Fruit fly (Drosophila melanogaster) whole organism, embryonic: ENCODE measurements around the gene CG4461.

Source experiments
- Ada2b ChIP-seq: fragments of 200-800 bp; sonication (Bioruptor generic); IDR thresholded peaks from 2 replicates; pipeline ENCODE4 v1.3.6; 2022; ENCODE audit warnings: missing biosample characterization, missing genetic modification characterization
- B-H1 ChIP-seq: fragments of 200-800 bp; sonication (Bioruptor generic); IDR thresholded peaks from 3 replicates; pipeline ENCODE4 v1.3.6; 2022; ENCODE audit warnings: missing biosample characterization, missing genetic modification characterization
- BtbVII ChIP-seq: fragments of 200-800 bp; sonication (Bioruptor generic); optimal IDR thresholded peaks from 3 replicates; lab custom pipeline; 2017; ENCODE audit warnings: missing biosample characterization, mild to moderate bottlenecking, missing genetic modification characterization
- CG1024 ChIP-seq: fragments of 200-800 bp; sonication (Bioruptor generic); IDR thresholded peaks from 2 replicates; pipeline ENCODE4 v1.3.6; 2022; ENCODE audit warnings: missing biosample characterization, missing genetic modification characterization
- CG12104 ChIP-seq: fragments of 200-800 bp; sonication (Bioruptor generic); optimal IDR thresholded peaks from 3 replicates; lab custom pipeline; 2016; ENCODE audit warnings: missing biosample characterization, missing genetic modification characterization
- CG12942 ChIP-seq: fragments of 200-800 bp; sonication (Bioruptor generic); optimal IDR thresholded peaks from 3 replicates; lab custom pipeline; 2016; ENCODE audit warnings: missing biosample characterization, missing genetic modification characterization
- CG13424 ChIP-seq: fragments of 200-800 bp; sonication (Bioruptor generic); optimal IDR thresholded peaks from 2 replicates; lab custom pipeline; 2019; ENCODE audit warnings: missing biosample characterization, mild to moderate bottlenecking, missing genetic modification characterization, moderate library complexity
- CG15073 ChIP-seq: fragments of 200-800 bp; sonication (Bioruptor generic); optimal IDR thresholded peaks from 2 replicates; lab custom pipeline; 2016; ENCODE audit warnings: missing biosample characterization, missing genetic modification characterization
- CG16813 ChIP-seq: fragments of 200-800 bp; sonication (Bioruptor generic); IDR thresholded peaks from 3 replicates; pipeline ENCODE4 v1.3.6; 2022; ENCODE audit warnings: missing biosample characterization, missing genetic modification characterization; ENCODE audit not compliant: partially characterized antibody
- CG17568 ChIP-seq: fragments of 200-800 bp; sonication (Bioruptor generic); optimal IDR thresholded peaks from 2 replicates; lab custom pipeline; 2018; ENCODE audit warnings: missing biosample characterization, mild to moderate bottlenecking, missing genetic modification characterization, moderate library complexity
- CG17912 ChIP-seq: fragments of 200-800 bp; sonication (Bioruptor generic); optimal IDR thresholded peaks from 2 replicates; lab custom pipeline; 2018; ENCODE audit warnings: missing biosample characterization, mild to moderate bottlenecking, missing genetic modification characterization
- CG18011 ChIP-seq: fragments of 200-800 bp; sonication (Bioruptor generic); optimal IDR thresholded peaks from 2 replicates; lab custom pipeline; 2017; ENCODE audit warnings: missing biosample characterization, missing genetic modification characterization, mild to moderate bottlenecking, moderate library complexity, missing genotype
- CG31441 ChIP-seq: fragments of 200-800 bp; sonication (Bioruptor generic); IDR thresholded peaks from 2 replicates; pipeline ENCODE4 v1.3.6; 2022; ENCODE audit warnings: missing biosample characterization, missing genetic modification characterization
- CG32532 ChIP-seq: fragments of 200-800 bp; sonication (Bioruptor generic); IDR thresholded peaks from 2 replicates; pipeline ENCODE4 v1.3.6; 2022; ENCODE audit warnings: missing biosample characterization, missing genetic modification characterization
- CG3281 ChIP-seq: fragments of 200-800 bp; sonication (Bioruptor generic); optimal IDR thresholded peaks from 3 replicates; lab custom pipeline; 2017; ENCODE audit warnings: missing biosample characterization, mild to moderate bottlenecking, missing genetic modification characterization
- CG33557 ChIP-seq: fragments of 200-800 bp; sonication (Bioruptor generic); optimal IDR thresholded peaks from 2 replicates; lab custom pipeline; 2019; ENCODE audit warnings: missing biosample characterization, mild to moderate bottlenecking, missing genetic modification characterization, moderate library complexity
- CG6254 ChIP-seq: fragments of 200-800 bp; sonication (Bioruptor generic); optimal IDR thresholded peaks from 3 replicates; lab custom pipeline; 2017; ENCODE audit warnings: mild to moderate bottlenecking, missing biosample characterization, missing genetic modification reagents, missing genetic modification characterization
- CG6791 ChIP-seq: fragments of 200-800 bp; sonication (Bioruptor generic); IDR thresholded peaks from 3 replicates; pipeline ENCODE4 v1.3.6; 2022; ENCODE audit warnings: missing biosample characterization, missing genetic modification characterization; ENCODE audit not compliant: partially characterized antibody
- CG7556 ChIP-seq: fragments of 200-800 bp; sonication (Bioruptor generic); optimal IDR thresholded peaks from 2 replicates; lab custom pipeline; 2017; ENCODE audit warnings: missing biosample characterization, mild to moderate bottlenecking, missing genetic modification characterization
- CG8359 ChIP-seq: fragments of 200-800 bp; sonication (Bioruptor generic); optimal IDR thresholded peaks from 2 replicates; lab custom pipeline; 2017; ENCODE audit warnings: missing biosample characterization, mild to moderate bottlenecking, missing genetic modification characterization, borderline replicate concordance
- CTCF ChIP-seq: fragments of 200-800 bp; sonication (Bioruptor generic); optimal IDR thresholded peaks from 2 replicates; lab custom pipeline; 2017; ENCODE audit warnings: missing biosample characterization, mild to moderate bottlenecking, missing genetic modification characterization, moderate library complexity
- Dek ChIP-seq: fragments of 200-800 bp; sonication (Bioruptor generic); optimal IDR thresholded peaks from 3 replicates; lab custom pipeline; 2019; ENCODE audit warnings: missing biosample characterization, mild to moderate bottlenecking, missing genetic modification characterization, moderate library complexity
- Dip2 ChIP-seq: fragments of 200-800 bp; sonication (Bioruptor generic); IDR thresholded peaks from 2 replicates; pipeline ENCODE4 v1.3.6; 2022; ENCODE audit warnings: missing biosample characterization, missing genetic modification characterization
- Dp ChIP-seq: fragments of 200-800 bp; sonication (Bioruptor generic); optimal IDR thresholded peaks from 2 replicates; lab custom pipeline; 2018; ENCODE audit warnings: missing biosample characterization, mild to moderate bottlenecking, missing genetic modification characterization, moderate library complexity
- ERR ChIP-seq: fragments of 200-800 bp; sonication (Bioruptor generic); optimal IDR thresholded peaks from 2 replicates; lab custom pipeline; 2016; ENCODE audit warnings: missing biosample characterization, missing genetic modification characterization
- Lhr ChIP-seq: fragments of 200-800 bp; sonication (Bioruptor generic); optimal IDR thresholded peaks from 3 replicates; lab custom pipeline; 2017; ENCODE audit warnings: mild to moderate bottlenecking, missing biosample characterization, missing genetic modification reagents, missing genetic modification characterization
- Lpt ChIP-seq: fragments of >200 bp; optimal IDR thresholded peaks from 2 replicates; lab custom pipeline; 2018; ENCODE audit warnings: missing biosample characterization, missing genetic modification characterization
- NK7.1 ChIP-seq: fragments of 200-800 bp; sonication (Bioruptor generic); optimal IDR thresholded peaks from 3 replicates; lab custom pipeline; 2016; ENCODE audit warnings: missing biosample characterization, missing genetic modification characterization
- Sin3A ChIP-seq: fragments of >200 bp; optimal IDR thresholded peaks from 2 replicates; lab custom pipeline; 2018
- Sox100B ChIP-seq: fragments of 200-800 bp; sonication (Bioruptor generic); optimal IDR thresholded peaks from 3 replicates; lab custom pipeline; 2018; ENCODE audit warnings: missing biosample characterization, mild to moderate bottlenecking, missing genetic modification characterization
- Spps ChIP-seq: fragments of 200-800 bp; sonication (Bioruptor generic); optimal IDR thresholded peaks from 2 replicates; lab custom pipeline; 2018; ENCODE audit warnings: missing biosample characterization, mild to moderate bottlenecking, missing genetic modification characterization
- TFAM ChIP-seq: fragments of 200-800 bp; sonication (Bioruptor generic); optimal IDR thresholded peaks from 2 replicates; lab custom pipeline; 2017; ENCODE audit warnings: missing biosample characterization, missing genetic modification characterization, inconsistent platforms
- ato ChIP-seq: fragments of 200-800 bp; sonication (Bioruptor generic); IDR thresholded peaks from 2 replicates; pipeline ENCODE4 v1.3.6; 2022; ENCODE audit warnings: missing biosample characterization, missing genetic modification characterization; ENCODE audit not compliant: partially characterized antibody
- caup ChIP-seq: fragments of 200-800 bp; sonication (Bioruptor generic); optimal IDR thresholded peaks from 3 replicates; lab custom pipeline; 2017; ENCODE audit warnings: missing biosample characterization, mild to moderate bottlenecking, missing genetic modification characterization, moderate library complexity; ENCODE audit not compliant: severe bottlenecking
- chn ChIP-seq: fragments of 200-800 bp; sonication (Bioruptor generic); optimal IDR thresholded peaks from 2 replicates; lab custom pipeline; 2016; ENCODE audit warnings: missing biosample characterization, missing genetic modification characterization
- dimm ChIP-seq: fragments of 200-800 bp; sonication (Bioruptor generic); IDR thresholded peaks from 2 replicates; pipeline ENCODE4 v1.3.6; 2022; ENCODE audit warnings: missing biosample characterization, missing genetic modification characterization
- dmrt99B ChIP-seq: fragments of 200-800 bp; sonication (Bioruptor generic); optimal IDR thresholded peaks from 2 replicates; lab custom pipeline; 2018; ENCODE audit warnings: missing biosample characterization, mild to moderate bottlenecking, missing genetic modification characterization, moderate library complexity
- fd3F ChIP-seq: fragments of 200-800 bp; sonication (Bioruptor generic); optimal IDR thresholded peaks from 2 replicates; lab custom pipeline; 2018; ENCODE audit warnings: missing biosample characterization, mild to moderate bottlenecking, missing genetic modification characterization, moderate library complexity
- fru ChIP-seq: fragments of >200 bp; optimal IDR thresholded peaks from 2 replicates; lab custom pipeline; 2017
- gcm2 ChIP-seq: fragments of 200-800 bp; sonication (Bioruptor generic); optimal IDR thresholded peaks from 2 replicates; lab custom pipeline; 2016; ENCODE audit warnings: missing biosample characterization, missing genetic modification characterization
- grau ChIP-seq: fragments of 200-800 bp; optimal IDR thresholded peaks from 3 replicates; lab custom pipeline; 2019; ENCODE audit warnings: missing biosample characterization, mild to moderate bottlenecking, missing genetic modification characterization, moderate library complexity
- mld ChIP-seq: fragments of 200-800 bp; sonication (Bioruptor generic); IDR thresholded peaks from 3 replicates; pipeline ENCODE4 v1.3.6; 2022; ENCODE audit warnings: missing biosample characterization, missing genetic modification characterization; ENCODE audit not compliant: partially characterized antibody
- pho ChIP-seq: fragments of 200-800 bp; sonication (Bioruptor generic); optimal IDR thresholded peaks from 2 replicates; lab custom pipeline; 2016; ENCODE audit warnings: missing biosample characterization, missing genetic modification characterization
- pros ChIP-seq: fragments of 200-800 bp; sonication (Bioruptor generic); optimal IDR thresholded peaks from 3 replicates; lab custom pipeline; 2019; ENCODE audit warnings: missing biosample characterization, mild to moderate bottlenecking, missing genetic modification characterization, moderate library complexity
- repo ChIP-seq: fragments of 200-800 bp; sonication (Bioruptor generic); optimal IDR thresholded peaks from 2 replicates; lab custom pipeline; 2016; ENCODE audit warnings: missing biosample characterization, missing genetic modification characterization
- run ChIP-seq: fragments of 200-800 bp; sonication (Bioruptor generic); optimal IDR thresholded peaks from 3 replicates; lab custom pipeline; 2018; ENCODE audit warnings: missing biosample characterization, mild to moderate bottlenecking, missing genetic modification characterization
- seq ChIP-seq: fragments of 200-800 bp; sonication (Bioruptor generic); IDR thresholded peaks from 2 replicates; pipeline ENCODE4 v1.3.6; 2022; ENCODE audit warnings: missing biosample characterization, missing genetic modification characterization
- tgo ChIP-seq: fragments of 200-800 bp; sonication (Bioruptor generic); IDR thresholded peaks from 3 replicates; pipeline ENCODE4 v1.3.6; 2022; ENCODE audit warnings: missing biosample characterization, missing genetic modification characterization
- trem ChIP-seq: fragments of 200-800 bp; optimal IDR thresholded peaks from 3 replicates; lab custom pipeline; 2019; ENCODE audit warnings: missing biosample characterization, mild to moderate bottlenecking, missing genetic modification characterization, moderate library complexity
- twi ChIP-seq: fragments of 200-800 bp; optimal IDR thresholded peaks from 2 replicates; lab custom pipeline; 2019; ENCODE audit warnings: missing biosample characterization, mild to moderate bottlenecking, missing genetic modification characterization, moderate library complexity
- unc-4 ChIP-seq: fragments of 200-800 bp; sonication (Bioruptor generic); IDR thresholded peaks from 2 replicates; pipeline ENCODE4 v1.3.6; 2022; ENCODE audit warnings: missing biosample characterization, missing genetic modification characterization; ENCODE audit not compliant: partially characterized antibody

Gene CG4461

DNA sequence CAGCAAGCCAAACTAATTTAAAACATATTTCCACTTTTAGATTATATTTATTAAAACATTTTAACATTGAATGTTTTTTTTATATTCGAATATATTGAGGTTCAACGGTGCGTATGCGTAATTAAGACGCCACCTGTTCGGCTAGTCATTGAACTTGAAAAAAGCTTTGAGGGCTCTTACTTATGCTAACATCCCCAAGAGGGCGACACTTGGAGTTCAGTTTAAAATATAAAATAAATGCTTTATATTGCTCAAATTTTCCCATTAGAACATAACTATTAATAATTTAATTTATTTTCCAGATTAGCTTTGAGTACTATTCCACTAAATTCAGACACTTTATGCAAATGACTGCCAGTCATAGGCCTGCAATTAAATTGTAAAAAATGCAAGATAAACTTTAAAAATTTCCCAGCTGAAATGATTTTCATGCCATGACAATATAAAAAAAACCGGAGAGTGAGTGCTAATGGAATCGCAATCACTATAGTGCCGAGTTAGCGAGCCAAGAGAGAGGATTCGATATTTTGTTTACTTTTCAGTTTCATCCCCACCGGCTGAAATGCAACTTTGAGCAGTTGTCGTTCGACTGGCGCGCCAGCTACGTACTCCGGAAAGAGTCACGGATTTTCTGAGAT is 41.4 kb upstream of the CG4461 start, which contains the start of gene PGRP-LA (continued):
- TF ChIP-seq CG31441 (GFP tag; lab: Robert Waterston, UW) (no peak), pros (GFP tag; lab: Kevin White, UChicago) (no peak), CG33557 (GFP tag; lab: Kevin White, UChicago) (no peak), dmrt99B (peak; percentile 25), Dip2 (no peak), Dek (tag; lab: Kevin White, UChicago) (no peak), CG18011 (no peak), Lpt (GFP tag; lab: Kevin White, UChicago) (no peak), CG3281 (GFP tag; lab: Kevin White, UChicago) (peak; percentile 36), Sox100B (GFP tag; lab: Kevin White, UChicago) (peak; percentile 20), CG17568 (GFP tag; lab: Kevin White, UChicago) (no peak), CG32532 (GFP tag; lab: Robert Waterston, UW) (peak; percentile 81), CG8359 (GFP tag; lab: Kevin White, UChicago) (no peak), fd3F (GFP tag; lab: Kevin White, UChicago) (peak; percentile 25), ato (no peak), Dp (GFP tag; lab: Kevin White, UChicago) (peak; percentile 9), CG1024 (GFP tag; lab: Robert Waterston, UW) (0 out of 2 replicates have a peak, but pooled peaks have one; percentile 22), CG12942 (GFP tag; lab: Kevin White, UChicago) (no peak), grau (tag; lab: Kevin White, UChicago) (peak; percentile 39), CG17912 (GFP tag; lab: Kevin White, UChicago) (no peak), trem (no peak), CG6254 (no peak), BtbVII (GFP tag; lab: Kevin White, UChicago) (peak; percentile 13), fru (lab: Kevin White, UChicago) (no peak), run (tag; lab: Kevin White, UChicago) (no peak), chn (no peak), CG13424 (tag; lab: Kevin White, UChicago) (peak; percentile 30), Sin3A (no peak), Lhr (GFP tag; lab: Kevin White, UChicago) (no peak), TFAM (no peak), repo (GFP tag; lab: Kevin White, UChicago) (no peak), CG15073 (GFP tag; lab: Kevin White, UChicago) (no peak), mld (GFP tag; lab: Robert Waterston, UW) (no peak), NK7.1 (no peak), unc-4 (GFP tag; lab: Robert Waterston, UW) (no peak), CTCF (peak; percentile 95), gcm2 (GFP tag; lab: Kevin White, UChicago) (no peak), twi (no peak), CG12104 (GFP tag; lab: Kevin White, UChicago) (no peak), pho (GFP tag; lab: Kevin White, UChicago) (no peak), CG6791 (GFP tag; lab: Robert Waterston, UW) (no peak), Spps (tag; lab: Kevin White, UChicago) (no peak), dimm (no peak), CG7556 (GFP tag; lab: Kevin White, UChicago) (no peak), tgo (peak; percentile 40; the same call in 1 of the 3 replicates), caup (GFP tag; lab: Kevin White, UChicago) (peak; percentile 31), seq (GFP tag; lab: Robert Waterston, UW) (no peak), Ada2b (GFP tag; lab: Robert Waterston, UW) (no peak), B-H1 (GFP tag; lab: Robert Waterston, UW) (no peak), CG16813 (GFP tag; lab: Robert Waterston, UW) (no peak), ERR (GFP tag; lab: Kevin White, UChicago) (no peak)
